Fruit fly (Drosophila melanogaster) whole organism: ENCODE results near the gene Cbl.

Experiments used
- CG8478 ChIP-seq: fragments of >200 bp; optimal IDR thresholded peaks from 2 replicates; lab custom pipeline; 2018; ENCODE audit warnings: inconsistent platforms
- Dll ChIP-seq: fragments of >200 bp; optimal IDR thresholded peaks from 2 replicates; lab custom pipeline; 2017
- EcR ChIP-seq, 2 experiments: fragments of >200 bp; optimal IDR thresholded peaks; 2 replicates each; lab custom pipeline; 2017; ENCODE audit warnings: missing biosample characterization in 2 of 2, missing genetic modification characterization in 2 of 2, missing genetic modification reagents in 2 of 2
- pan ChIP-seq: fragments of >200 bp; optimal IDR thresholded peaks from 2 replicates; lab custom pipeline; 2017
- psq ChIP-seq: fragments of >200 bp; optimal IDR thresholded peaks from 2 replicates; lab custom pipeline; 2017
- usp ChIP-seq: fragments of >200 bp; optimal IDR thresholded peaks from 2 replicates; lab custom pipeline; 2017; ENCODE audit warnings: missing biosample characterization, missing genetic modification characterization, mixed read lengths

The Cbl gene

dm6 chr3L:8424831-8425336, at the start of gene Cbl:
Gene Cbl (plus strand): TSS chr3L:8424954.
- no peak for TF ChIP-seq usp (GFP tag; lab: Kevin White, UChicago)
- no peak for TF ChIP-seq CG8478
- no peak for TF ChIP-seq Dll (lab: Kevin White, UChicago)
- no peak for TF ChIP-seq psq (lab: Kevin White, UChicago)
- no peak for TF ChIP-seq pan (lab: Kevin White, UChicago)
- TF ChIP-seq EcR (GFP tag; optimal IDR thresholded peaks at IDR 0.05; lab: Kevin White, UChicago): no peak

dm6 chr3L:8379161-8379560, 45.6 kb upstream of the Cbl start:
- no peak for TF ChIP-seq psq (lab: Kevin White, UChicago)
- no peak for TF ChIP-seq pan (lab: Kevin White, UChicago)
- TF ChIP-seq Dll (lab: Kevin White, UChicago): no peak
- TF ChIP-seq EcR (GFP tag; optimal IDR thresholded peaks at IDR 0.05; lab: Kevin White, UChicago): no peak
- TF ChIP-seq CG8478: no peak
- no peak for TF ChIP-seq usp (GFP tag; lab: Kevin White, UChicago)

dm6 chr3L:8383968-8384367, 40.8 kb upstream of the Cbl start:
- TF ChIP-seq Dll (lab: Kevin White, UChicago): no peak
- no peak for TF ChIP-seq pan (lab: Kevin White, UChicago)
- no peak for TF ChIP-seq psq (lab: Kevin White, UChicago)
- no peak for TF ChIP-seq EcR (GFP tag; optimal IDR thresholded peaks at IDR 0.05; lab: Kevin White, UChicago)
- no peak for TF ChIP-seq usp (GFP tag; lab: Kevin White, UChicago)
- no peak for TF ChIP-seq CG8478

dm6 chr3L:8385055-8385454, 39.7 kb upstream of the Cbl start:
- no peak for TF ChIP-seq usp (GFP tag; lab: Kevin White, UChicago)
- no peak for TF ChIP-seq EcR (GFP tag; optimal IDR thresholded peaks at IDR 0.05; lab: Kevin White, UChicago)
- TF ChIP-seq Dll (lab: Kevin White, UChicago): no peak
- no peak for TF ChIP-seq CG8478
- TF ChIP-seq pan (lab: Kevin White, UChicago): no peak
- TF ChIP-seq psq (lab: Kevin White, UChicago): no peak

- no peak for TF ChIP-seq CG8478
- TF ChIP-seq pan (lab: Kevin White, UChicago): no peak
- no peak for TF ChIP-seq usp (GFP tag; lab: Kevin White, UChicago)
- no peak for TF ChIP-seq psq (lab: Kevin White, UChicago)
- no peak for TF ChIP-seq EcR (GFP tag; optimal IDR thresholded peaks at IDR 0.05; lab: Kevin White, UChicago)
- TF ChIP-seq Dll (lab: Kevin White, UChicago): no peak
Observed at dm6 chr3L:8391240-8391639, 33.5 kb upstream of the Cbl start, which contains the start of gene Jon66Ci. Gene Jon66Ci (plus strand): TSS chr3L:8391540.

dm6 chr3L:8393549-8393948, 31.2 kb upstream of the Cbl start, which contains the start of gene Jon66Cii:
Gene Jon66Cii (minus strand): TSS chr3L:8393649.
- TF ChIP-seq psq (lab: Kevin White, UChicago) (no peak), CG8478 (no peak), Dll (lab: Kevin White, UChicago) (no peak), EcR (GFP tag; optimal IDR thresholded peaks at IDR 0.05; lab: Kevin White, UChicago) (no peak), pan (lab: Kevin White, UChicago) (no peak), usp (GFP tag; lab: Kevin White, UChicago) (no peak)

dm6 chr3L:8394132-8394531, 30.6 kb upstream of the Cbl start:
- no peak for TF ChIP-seq psq (lab: Kevin White, UChicago)
- TF ChIP-seq usp (GFP tag; lab: Kevin White, UChicago): no peak
- no peak for TF ChIP-seq pan (lab: Kevin White, UChicago)
- no peak for TF ChIP-seq EcR (GFP tag; optimal IDR thresholded peaks at IDR 0.05; lab: Kevin White, UChicago)
- TF ChIP-seq CG8478: no peak
- no peak for TF ChIP-seq Dll (lab: Kevin White, UChicago)

dm6 chr3L:8394944-8395343, 29.8 kb upstream of the Cbl start:
- TF ChIP-seq psq (lab: Kevin White, UChicago): no peak
- TF ChIP-seq CG8478: no peak
- no peak for TF ChIP-seq Dll (lab: Kevin White, UChicago)
- TF ChIP-seq pan (lab: Kevin White, UChicago): no peak
- TF ChIP-seq usp (GFP tag; lab: Kevin White, UChicago): no peak
- no peak for TF ChIP-seq EcR (GFP tag; optimal IDR thresholded peaks at IDR 0.05; lab: Kevin White, UChicago)

dm6 chr3L:8395630-8396168, 29.1 kb upstream of the Cbl start, which contains the start of gene CG7120:
Gene CG7120 (plus strand): TSS chr3L:8396000.
- TF ChIP-seq CG8478 (no peak), pan (lab: Kevin White, UChicago) (no peak), psq (lab: Kevin White, UChicago) (no peak), Dll (lab: Kevin White, UChicago) (no peak), usp (GFP tag; lab: Kevin White, UChicago) (no peak), EcR (GFP tag; optimal IDR thresholded peaks at IDR 0.05; lab: Kevin White, UChicago) (no peak)

- TF ChIP-seq CG8478 (no peak), pan (lab: Kevin White, UChicago) (no peak), EcR (GFP tag; optimal IDR thresholded peaks at IDR 0.05; lab: Kevin White, UChicago) (no peak), Dll (lab: Kevin White, UChicago) (no peak), psq (lab: Kevin White, UChicago) (no peak), usp (GFP tag; lab: Kevin White, UChicago) (no peak)
Observed at dm6 chr3L:8396187-8396586, 28.6 kb upstream of the Cbl start.

- no peak for TF ChIP-seq psq (lab: Kevin White, UChicago)
- TF ChIP-seq pan (lab: Kevin White, UChicago): peak; percentile 85
- TF ChIP-seq CG8478: no peak
Observed at dm6 chr3L:8398763-8399445, 25.9 kb upstream of the Cbl start.
